Fruit fly (Drosophila melanogaster) whole organism, adult: ENCODE data around the gene Ttc30.

Source experiments
- CG11617 ChIP-seq: fragments of 200-800 bp; sonication (Bioruptor generic); optimal IDR thresholded peaks from 2 replicates; lab custom pipeline; 2017; ENCODE audit warnings: mild to moderate bottlenecking, missing biosample characterization, missing genetic modification reagents, missing genetic modification characterization
- CG12768 ChIP-seq: fragments of 200-800 bp; sonication (Bioruptor generic); optimal IDR thresholded peaks from 2 replicates; lab custom pipeline; 2017; ENCODE audit warnings: missing biosample characterization, missing genetic modification characterization, mild to moderate bottlenecking, moderate library complexity, missing genetic modification reagents
- CG14711 ChIP-seq: fragments of 200-800 bp; sonication (Bioruptor generic); optimal IDR thresholded peaks from 2 replicates; lab custom pipeline; 2018; ENCODE audit warnings: missing biosample characterization, mild to moderate bottlenecking, missing genetic modification characterization, moderate library complexity
- CG1620 ChIP-seq: fragments of 200-800 bp; sonication (Bioruptor generic); optimal IDR thresholded peaks from 2 replicates; lab custom pipeline; 2016; ENCODE audit warnings: missing biosample characterization, missing genetic modification characterization
- CG33017 ChIP-seq: fragments of 200-800 bp; sonication (Bioruptor generic); optimal IDR thresholded peaks from 2 replicates; lab custom pipeline; 2018; ENCODE audit warnings: missing biosample characterization, mild to moderate bottlenecking, missing genetic modification characterization, moderate library complexity
- CG7045 ChIP-seq: fragments of 200-800 bp; sonication (Bioruptor generic); optimal IDR thresholded peaks from 2 replicates; lab custom pipeline; 2017; ENCODE audit warnings: missing biosample characterization, mild to moderate bottlenecking, missing genetic modification characterization
- Clk ChIP-seq: fragments of 200-800 bp; sonication (Bioruptor generic); optimal IDR thresholded peaks from 2 replicates; lab custom pipeline; 2017; ENCODE audit warnings: missing biosample characterization, missing genetic modification characterization
- Crg-1 ChIP-seq: fragments of 200-800 bp; sonication (Bioruptor generic); optimal IDR thresholded peaks from 2 replicates; lab custom pipeline; 2016; ENCODE audit warnings: missing biosample characterization, missing genetic modification characterization
- bab1 ChIP-seq: fragments of 200-800 bp; sonication (Bioruptor generic); optimal IDR thresholded peaks from 3 replicates; lab custom pipeline; 2019; ENCODE audit warnings: missing biosample characterization, mild to moderate bottlenecking, missing genetic modification characterization, moderate library complexity
- cic ChIP-seq: fragments of 200-800 bp; sonication (Bioruptor generic); optimal IDR thresholded peaks from 2 replicates; lab custom pipeline; 2017; ENCODE audit warnings: missing biosample characterization, mild to moderate bottlenecking, missing genetic modification characterization, moderate library complexity
- kay ChIP-seq: fragments of 200-800 bp; sonication (Bioruptor generic); peaks from one replicate; lab custom pipeline; 2016; ENCODE audit warnings: missing biosample characterization, missing genetic modification characterization, borderline replicate concordance
- pad ChIP-seq: fragments of 200-800 bp; sonication (Bioruptor generic); optimal IDR thresholded peaks from 3 replicates; lab custom pipeline; 2017; ENCODE audit warnings: missing biosample characterization, missing genetic modification characterization, mild to moderate bottlenecking, moderate library complexity, missing genetic modification reagents

DNA sequence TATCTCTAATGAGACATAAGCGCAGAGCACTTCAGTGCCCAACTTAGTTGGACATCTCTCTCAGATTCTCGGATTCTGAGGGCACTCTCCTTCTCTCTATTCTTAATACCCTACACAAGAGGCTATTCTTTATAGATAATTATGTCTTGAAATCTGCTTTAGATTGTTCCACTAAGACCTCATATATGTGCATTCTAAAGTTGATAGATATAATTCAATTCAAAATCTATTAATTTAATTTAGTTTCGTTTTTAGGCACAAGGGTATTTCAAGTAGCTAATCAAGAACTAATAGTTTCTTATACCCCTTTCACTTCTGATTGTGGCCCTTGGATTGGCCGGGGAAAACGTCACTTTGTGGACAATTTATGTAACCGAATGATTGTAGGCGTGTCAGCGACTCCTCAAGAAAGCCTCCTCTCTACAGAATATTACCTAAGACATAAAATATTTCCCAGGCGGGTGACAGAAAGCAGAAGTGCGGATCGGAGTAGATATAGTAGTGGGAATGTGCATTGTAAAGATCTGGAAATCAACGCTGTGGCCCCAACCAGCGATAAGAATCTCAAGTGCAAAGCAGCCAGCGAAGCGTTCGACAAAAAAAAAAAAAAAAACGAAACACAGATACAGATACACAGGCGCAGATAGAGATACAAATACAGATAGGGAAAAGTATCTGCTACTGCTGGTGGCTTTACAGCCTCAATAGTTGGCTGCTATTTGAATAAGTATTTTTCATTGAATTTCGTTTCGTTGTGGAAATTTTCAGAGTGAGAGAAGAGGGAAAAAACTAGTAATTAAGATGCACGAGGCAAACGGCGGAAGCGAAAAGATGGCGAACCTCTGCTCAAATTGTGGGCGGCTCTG lies 37.8 kb upstream of the Ttc30 start:
- TF ChIP-seq CG33017 (tag; lab: Kevin White, UChicago) (no peak), Crg-1 (no peak), CG14711 (tag; lab: Kevin White, UChicago) (no peak), Clk (GFP tag; lab: Kevin White, UChicago) (no peak), CG7045 (GFP tag; lab: Kevin White, UChicago) (no peak), CG11617 (GFP tag; lab: Kevin White, UChicago) (no peak), CG1620 (GFP tag; lab: Kevin White, UChicago) (no peak), bab1 (GFP tag; lab: Kevin White, UChicago) (no peak), pad (GFP tag; lab: Kevin White, UChicago) (no peak), CG12768 (GFP tag; lab: Kevin White, UChicago) (no peak), kay (GFP tag; lab: Kevin White, UChicago) (peak; percentile 77), cic (GFP tag; lab: Kevin White, UChicago) (peak; percentile 68)
